Worm (Caenorhabditis elegans) whole organism, young adult: Measurements from ENCODE around the gene M04D8.5.

Experiments used
- F55B11.4 ChIP-seq: sonication (generic microtip); optimal IDR thresholded peaks from 2 replicates; lab custom pipeline; 2016; ENCODE audit warnings: missing compliant biosample characterization, missing genetic modification characterization, borderline replicate concordance; ENCODE audit not compliant: insufficient read depth
- Y79H2A.3 ChIP-seq: fragments of 200-800 bp; sonication (Bioruptor generic); conservative IDR thresholded peaks from 2 replicates; pipeline ENCODE4 v1.3.6; 2022; ENCODE audit warnings: missing genetic modification reagents, missing genetic modification characterization, missing compliant biosample characterization
- dpff-1 ChIP-seq: sonication (generic microtip); optimal IDR thresholded peaks from 2 replicates; lab custom pipeline; 2017; ENCODE audit warnings: mild to moderate bottlenecking, missing genetic modification characterization, missing compliant biosample characterization
- let-526 ChIP-seq: fragments of 200-800 bp; sonication (Bioruptor generic); IDR thresholded peaks from 2 replicates; pipeline ENCODE4 v1.3.6; 2022; ENCODE audit warnings: missing genetic modification reagents, missing genetic modification characterization, missing compliant biosample characterization
- nfya-1 ChIP-seq: sonication (generic microtip); optimal IDR thresholded peaks from 2 replicates; lab custom pipeline; 2017; ENCODE audit warnings: antibody characterized with exemption, missing compliant biosample characterization, missing genetic modification characterization, borderline replicate concordance; ENCODE audit not compliant: insufficient read depth
- nhr-90 ChIP-seq: sonication (generic microtip); optimal IDR thresholded peaks from 2 replicates; lab custom pipeline; 2016; ENCODE audit warnings: missing genotype, mild to moderate bottlenecking, missing genetic modification characterization, missing compliant biosample characterization
- snpc-4 ChIP-seq, 5 experiments: fragments of 150-350 bp in 1 of 5; sonication (generic microtip) in 4 of 5; optimal IDR thresholded peaks; 2 replicates each; lab custom pipeline; 2014 to 2018; ENCODE audit warnings: missing genetic modification characterization in 5 of 5, missing biosample characterization in 3 of 5, antibody characterized with exemption in 2 of 5, mild to moderate bottlenecking in 2 of 5, missing compliant biosample characterization in 2 of 5, missing genotype in 2 of 5, moderate library complexity in 2 of 5, missing genetic modification reagents in 1 of 5
- ztf-28 ChIP-seq: fragments of 200-800 bp; sonication (Bioruptor generic); IDR thresholded peaks from 2 replicates; pipeline ENCODE4 v1.3.6; 2022; ENCODE audit warnings: missing genetic modification reagents, missing genetic modification characterization, missing compliant biosample characterization

DNA sequence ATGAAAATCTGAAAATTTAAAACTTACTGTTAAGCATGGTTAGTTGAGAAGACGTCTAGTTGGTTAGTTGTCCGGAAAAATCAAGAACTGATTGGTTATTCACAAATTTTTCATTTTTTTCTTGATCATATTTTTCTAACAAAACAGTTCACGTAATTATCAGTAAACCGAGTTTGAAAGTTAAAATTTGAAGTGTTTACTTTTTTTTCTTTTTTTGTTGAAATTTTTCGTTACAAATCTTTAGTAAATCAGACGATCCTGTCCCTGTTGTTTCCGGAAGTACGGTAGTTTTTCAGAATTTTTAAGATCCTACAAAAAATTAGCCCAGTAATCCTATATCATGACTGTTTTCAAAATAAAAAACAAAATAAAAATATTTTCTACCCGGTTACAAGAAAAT is 32.7 kb downstream of the M04D8.5 start, which contains the start of gene C05B5.2:
- TF ChIP-seq snpc-4 (GFP tag; optimal IDR thresholded peaks at IDR 0.05; lab: Kevin White, UChicago), result no peak
- TF ChIP-seq snpc-4 (tag; optimal IDR thresholded peaks at IDR 0.05; lab: Kevin White, UChicago), result no peak
- TF ChIP-seq nfya-1 (tag; lab: Kevin White, UChicago), result no peak
- no peak for TF ChIP-seq ztf-28 (GFP tag; lab: Robert Waterston, UW)
- no peak for TF ChIP-seq let-526 (GFP tag; lab: Robert Waterston, UW)
- no peak for TF ChIP-seq F55B11.4 (tag; lab: Kevin White, UChicago)
- TF ChIP-seq Y79H2A.3 (GFP tag; lab: Robert Waterston, UW), result no peak
- no peak for TF ChIP-seq dpff-1 (tag; lab: Kevin White, UChicago)
- TF ChIP-seq nhr-90 (tag; lab: Kevin White, UChicago), result no peak
